Fruit fly (Drosophila melanogaster) whole organism, embryonic: ENCODE measurements around the gene CG13949.
A peak's percentile ranks its signal among the peaks of the same experiment; 100 is the strongest.

Source experiments
- Awh ChIP-seq: fragments of 200-800 bp; sonication (Bioruptor generic); IDR thresholded peaks from 2 replicates; pipeline ENCODE4, ENCODE4 v1.3.6; 2022; ENCODE audit warnings: missing biosample characterization, missing genetic modification characterization
- Blimp-1 ChIP-seq: fragments of 200-800 bp; sonication (Bioruptor generic); optimal IDR thresholded peaks from 3 replicates; lab custom pipeline; 2018; ENCODE audit warnings: missing biosample characterization, missing genetic modification characterization, mild to moderate bottlenecking, moderate library complexity, missing genetic modification reagents
- Bteb2 ChIP-seq: fragments of 200-800 bp; sonication (Bioruptor generic); optimal IDR thresholded peaks from 2 replicates; lab custom pipeline; 2016; ENCODE audit warnings: missing biosample characterization, missing genetic modification characterization
- CG10462 ChIP-seq: fragments of 200-800 bp; sonication (Bioruptor generic); optimal IDR thresholded peaks from 2 replicates; lab custom pipeline; 2016; ENCODE audit warnings: missing biosample characterization, missing genetic modification characterization
- CG10979 ChIP-seq: fragments of 200-800 bp; sonication (Bioruptor generic); optimal IDR thresholded peaks from 2 replicates; lab custom pipeline; 2018; ENCODE audit warnings: missing biosample characterization, mild to moderate bottlenecking, missing genetic modification characterization, moderate library complexity
- CG12071 ChIP-seq: fragments of 200-800 bp; sonication (Bioruptor generic); optimal IDR thresholded peaks from 3 replicates; lab custom pipeline; 2018; ENCODE audit warnings: missing biosample characterization, mild to moderate bottlenecking, missing genetic modification characterization
- CG12391 ChIP-seq: fragments of 200-800 bp; sonication (Bioruptor generic); optimal IDR thresholded peaks from 3 replicates; lab custom pipeline; 2018; ENCODE audit warnings: missing biosample characterization, mild to moderate bottlenecking, missing genetic modification characterization, moderate library complexity
- CG13775 ChIP-seq: fragments of 200-800 bp; sonication (Bioruptor generic); optimal IDR thresholded peaks from 3 replicates; lab custom pipeline; 2017; ENCODE audit warnings: missing biosample characterization, mild to moderate bottlenecking, missing genetic modification characterization
- CG14050 ChIP-seq: fragments of 200-800 bp; sonication (Bioruptor generic); IDR thresholded peaks from 3 replicates; pipeline ENCODE4 v1.3.6; 2022; ENCODE audit warnings: missing biosample characterization, missing genetic modification characterization
- CG14441 ChIP-seq: fragments of 200-800 bp; sonication (Bioruptor generic); IDR thresholded peaks from 2 replicates; pipeline ENCODE4 v1.3.6; 2022; ENCODE audit warnings: missing biosample characterization, missing genetic modification characterization
- CG14667 ChIP-seq: fragments of 200-800 bp; sonication (Bioruptor generic); IDR thresholded peaks from 2 replicates; pipeline ENCODE4 v1.3.6; 2022; ENCODE audit warnings: missing biosample characterization, missing genetic modification characterization
- CG18011 ChIP-seq: fragments of 200-800 bp; sonication (Bioruptor generic); optimal IDR thresholded peaks from 2 replicates; lab custom pipeline; 2017; ENCODE audit warnings: missing biosample characterization, missing genetic modification characterization, mild to moderate bottlenecking, moderate library complexity, missing genotype
- CG18476 ChIP-seq: fragments of 200-800 bp; sonication (Bioruptor generic); optimal IDR thresholded peaks from 2 replicates; lab custom pipeline; 2016; ENCODE audit warnings: missing biosample characterization, mild to moderate bottlenecking, missing genetic modification characterization
- CG2116 ChIP-seq: fragments of 200-800 bp; sonication (Bioruptor generic); optimal IDR thresholded peaks from 3 replicates; lab custom pipeline; 2018; ENCODE audit warnings: missing biosample characterization, mild to moderate bottlenecking, missing genetic modification characterization
- CG2202 ChIP-seq: fragments of 200-800 bp; sonication (Bioruptor generic); optimal IDR thresholded peaks from 2 replicates; lab custom pipeline; 2018; ENCODE audit warnings: missing biosample characterization, mild to moderate bottlenecking, missing genetic modification characterization
- CG33213 ChIP-seq: fragments of 200-800 bp; sonication (Bioruptor generic); optimal IDR thresholded peaks from 3 replicates; lab custom pipeline; 2016; ENCODE audit warnings: missing biosample characterization, missing genetic modification characterization
- CG34376 ChIP-seq: fragments of 200-800 bp; sonication (Bioruptor generic); optimal IDR thresholded peaks from 2 replicates; lab custom pipeline; 2018; ENCODE audit warnings: missing biosample characterization, mild to moderate bottlenecking, missing genetic modification characterization
- CG4360 ChIP-seq: fragments of 200-800 bp; sonication (Bioruptor generic); IDR thresholded peaks from 2 replicates; pipeline ENCODE4 v1.3.6; 2022; ENCODE audit warnings: missing biosample characterization, missing genetic modification characterization
- CG8478 ChIP-seq: fragments of >200 bp; optimal IDR thresholded peaks from 2 replicates; lab custom pipeline; 2018
- CG9215 ChIP-seq: fragments of 200-800 bp; sonication (Bioruptor generic); IDR thresholded peaks from 2 replicates; pipeline ENCODE4 v1.3.6; 2022; ENCODE audit warnings: missing biosample characterization, missing genetic modification characterization
- Dip3 ChIP-seq: fragments of 200-800 bp; sonication (Bioruptor generic); optimal IDR thresholded peaks from 3 replicates; lab custom pipeline; 2016; ENCODE audit warnings: missing biosample characterization, missing genetic modification characterization
- Dref ChIP-seq: fragments of 200-800 bp; sonication (Bioruptor generic); IDR thresholded peaks from 2 replicates; pipeline ENCODE4 v1.3.6; 2022; ENCODE audit warnings: missing biosample characterization, missing genetic modification characterization
- MBD-R2 ChIP-seq: fragments of 200-800 bp; sonication (Bioruptor generic); IDR thresholded peaks from 2 replicates; pipeline ENCODE4 v1.3.6; 2022; ENCODE audit warnings: missing biosample characterization, missing genetic modification characterization
- MTF-1 ChIP-seq: fragments of 200-800 bp; sonication (Bioruptor generic); optimal IDR thresholded peaks from 2 replicates; lab custom pipeline; 2018; ENCODE audit warnings: missing biosample characterization, mild to moderate bottlenecking, missing genetic modification characterization, borderline replicate concordance
- Myb ChIP-seq: fragments of 200-800 bp; sonication (Bioruptor generic); optimal IDR thresholded peaks from 2 replicates; lab custom pipeline; 2016; ENCODE audit warnings: missing biosample characterization, missing genetic modification characterization
- Neu2 ChIP-seq: fragments of 200-800 bp; sonication (Bioruptor generic); optimal IDR thresholded peaks from 3 replicates; lab custom pipeline; 2016; ENCODE audit warnings: missing biosample characterization, missing genetic modification characterization, borderline replicate concordance
- Spps ChIP-seq: fragments of 200-800 bp; sonication (Bioruptor generic); optimal IDR thresholded peaks from 2 replicates; lab custom pipeline; 2018; ENCODE audit warnings: missing biosample characterization, mild to moderate bottlenecking, missing genetic modification characterization
- Trl ChIP-seq, 3 experiments: fragments of >200 bp in 2 of 3; fragments of 200-800 bp in 1 of 3; sonication (Bioruptor generic) in 1 of 3; optimal IDR thresholded peaks; 2 replicates in 1 of 3; 3 replicates in 2 of 3; lab custom pipeline; 2016 to 2017; ENCODE audit warnings: missing biosample characterization in 1 of 3, missing genetic modification characterization in 1 of 3
- ab ChIP-seq: fragments of 200-800 bp; sonication (Bioruptor generic); optimal IDR thresholded peaks from 2 replicates; lab custom pipeline; 2016; ENCODE audit warnings: missing biosample characterization, missing genetic modification characterization
- cad ChIP-seq: fragments of >200 bp; optimal IDR thresholded peaks from 2 replicates; lab custom pipeline; 2017; ENCODE audit warnings: missing biosample characterization, missing genetic modification characterization
- caup ChIP-seq: fragments of 200-800 bp; sonication (Bioruptor generic); optimal IDR thresholded peaks from 3 replicates; lab custom pipeline; 2017; ENCODE audit warnings: missing biosample characterization, mild to moderate bottlenecking, missing genetic modification characterization, moderate library complexity; ENCODE audit not compliant: severe bottlenecking
- crol ChIP-seq: fragments of 200-800 bp; sonication (Bioruptor generic); IDR thresholded peaks from 2 replicates; pipeline ENCODE4 v1.3.6; 2022; ENCODE audit warnings: missing biosample characterization, missing genetic modification characterization
- dm ChIP-seq: fragments of 200-800 bp; sonication (Bioruptor generic); optimal IDR thresholded peaks from 3 replicates; lab custom pipeline; 2016; ENCODE audit warnings: missing biosample characterization, missing genetic modification characterization
- fd3F ChIP-seq: fragments of 200-800 bp; sonication (Bioruptor generic); optimal IDR thresholded peaks from 2 replicates; lab custom pipeline; 2018; ENCODE audit warnings: missing biosample characterization, mild to moderate bottlenecking, missing genetic modification characterization, moderate library complexity
- hb ChIP-seq: fragments of 200-800 bp; sonication (Bioruptor generic); IDR thresholded peaks from 3 replicates; pipeline ENCODE4 v1.3.6; 2022; ENCODE audit warnings: missing biosample characterization, missing genetic modification characterization; ENCODE audit not compliant: partially characterized antibody
- hbn ChIP-seq: fragments of 200-800 bp; sonication (Bioruptor generic); IDR thresholded peaks from 2 replicates; pipeline ENCODE4 v1.3.6; 2022; ENCODE audit warnings: missing biosample characterization, missing genetic modification characterization; ENCODE audit not compliant: partially characterized antibody
- lola ChIP-seq, 3 experiments: fragments of >200 bp in 2 of 3; fragments of 200-800 bp in 1 of 3; sonication (Bioruptor generic) in 1 of 3; optimal IDR thresholded peaks; 2 replicates each; lab custom pipeline; 2017 to 2019; ENCODE audit warnings: missing biosample characterization in 3 of 3, missing genetic modification characterization in 3 of 3, mild to moderate bottlenecking in 1 of 3, moderate library complexity in 1 of 3
- nerfin-1 ChIP-seq: fragments of 200-800 bp; sonication (Bioruptor generic); optimal IDR thresholded peaks from 3 replicates; lab custom pipeline; 2019; ENCODE audit warnings: missing biosample characterization, mild to moderate bottlenecking, missing genetic modification characterization, moderate library complexity
- nerfin-2 ChIP-seq: fragments of 200-800 bp; sonication (Bioruptor generic); IDR thresholded peaks from 2 replicates; pipeline ENCODE4 v1.3.6; 2022; ENCODE audit warnings: missing biosample characterization, missing genetic modification characterization; ENCODE audit not compliant: partially characterized antibody
- onecut ChIP-seq: fragments of 200-800 bp; sonication (Bioruptor generic); IDR thresholded peaks from 2 replicates; pipeline ENCODE4 v1.3.6; 2022; ENCODE audit warnings: missing biosample characterization, missing genetic modification characterization
- schlank ChIP-seq: fragments of 200-800 bp; sonication (Bioruptor generic); optimal IDR thresholded peaks from 2 replicates; lab custom pipeline; 2018; ENCODE audit warnings: missing biosample characterization, mild to moderate bottlenecking, missing genetic modification characterization
- sqz ChIP-seq: fragments of 200-800 bp; sonication (Bioruptor generic); optimal IDR thresholded peaks from 3 replicates; lab custom pipeline; 2018; ENCODE audit warnings: missing biosample characterization, mild to moderate bottlenecking, missing genetic modification characterization
- tgo ChIP-seq: fragments of 200-800 bp; sonication (Bioruptor generic); IDR thresholded peaks from 3 replicates; pipeline ENCODE4 v1.3.6; 2022; ENCODE audit warnings: missing biosample characterization, missing genetic modification characterization
- toy ChIP-seq: fragments of 200-800 bp; sonication (Bioruptor generic); IDR thresholded peaks from 2 replicates; pipeline ENCODE4 v1.3.6; 2022; ENCODE audit warnings: missing biosample characterization, missing genetic modification characterization
- zen ChIP-seq: fragments of 200-800 bp; sonication (Bioruptor generic); optimal IDR thresholded peaks from 3 replicates; lab custom pipeline; 2018; ENCODE audit warnings: missing biosample characterization, mild to moderate bottlenecking, missing genetic modification characterization, moderate library complexity

CG13949 gene

dm6 chr2L:841708-842107 lies 13.4 kb upstream of the CG13949 start (continued):
- peak; percentile 58; the same call in 1 of the 2 replicates for TF ChIP-seq toy (GFP tag; lab: Robert Waterston, UW)
- peak; percentile 58 for TF ChIP-seq CG10979 (tag; lab: Kevin White, UChicago)
- peak; percentile 80 for TF ChIP-seq CG9215
- TF ChIP-seq MBD-R2 = peak; percentile 76; the same call in 1 of the 2 replicates
- TF ChIP-seq lola (GFP tag; optimal IDR thresholded peaks at IDR 0.05; lab: Kevin White, UChicago) = peak in 1 of 3 experiments; percentile 17
- TF ChIP-seq CG12071 (GFP tag; lab: Kevin White, UChicago) = peak; percentile 62
- peak; percentile 81 for TF ChIP-seq CG14441
- peak; percentile 55 for TF ChIP-seq CG34376 (GFP tag; lab: Kevin White, UChicago)
- 0 out of 2 replicates have a peak, but pooled peaks have one; percentile 11 for TF ChIP-seq crol (GFP tag; lab: Robert Waterston, UW)
- TF ChIP-seq Bteb2 (GFP tag; lab: Kevin White, UChicago) = peak; percentile 31
- peak; percentile 70 for TF ChIP-seq CG12391
- TF ChIP-seq onecut (GFP tag; lab: Robert Waterston, UW) = peak; percentile 32; the same call in 1 of the 2 replicates
- peak; percentile 29 for TF ChIP-seq dm
- peak; percentile 44; the same call in 2 of the 3 replicates for TF ChIP-seq CG14050 (GFP tag; lab: Robert Waterston, UW)
- TF ChIP-seq Spps (tag; lab: Kevin White, UChicago) = peak; percentile 28
- no peak for TF ChIP-seq Neu2 (GFP tag; lab: Kevin White, UChicago)
- TF ChIP-seq cad (GFP tag; lab: Kevin White, UChicago) = no peak
- peak; percentile 68 for TF ChIP-seq Awh (GFP tag; lab: Robert Waterston, UW)
- peak; percentile 72 for TF ChIP-seq CG13775 (GFP tag; lab: Kevin White, UChicago)
- TF ChIP-seq fd3F (GFP tag; lab: Kevin White, UChicago) = peak; percentile 63
- peak; percentile 35 for TF ChIP-seq CG10462
- TF ChIP-seq CG2116 = peak; percentile 10
- no peak for TF ChIP-seq CG4360 (GFP tag; lab: Robert Waterston, UW)
- 0 out of 2 replicates have a peak, but pooled peaks have one; percentile 21 for TF ChIP-seq Dref (GFP tag; lab: Robert Waterston, UW)
- TF ChIP-seq hb (GFP tag; lab: Robert Waterston, UW) = no peak
- peak; percentile 73 for TF ChIP-seq Blimp-1 (GFP tag; lab: Kevin White, UChicago)
- no peak for TF ChIP-seq sqz (GFP tag; lab: Kevin White, UChicago)
- peak; percentile 38 for TF ChIP-seq Myb (GFP tag; lab: Kevin White, UChicago)
- TF ChIP-seq hbn (GFP tag; lab: Robert Waterston, UW) = no peak
- TF ChIP-seq CG18011 (GFP tag; lab: Kevin White, UChicago) = peak; percentile 47
- TF ChIP-seq MTF-1 = no peak
- peak; percentile 72 for TF ChIP-seq caup
- TF ChIP-seq nerfin-2 (GFP tag; lab: Robert Waterston, UW) = no peak
- no peak for TF ChIP-seq CG8478
- TF ChIP-seq CG18476 = peak; percentile 52
- TF ChIP-seq CG2202 = no peak
- peak; percentile 45 for TF ChIP-seq ab
- peak; percentile 83 for TF ChIP-seq Dip3 (GFP tag; lab: Kevin White, UChicago)
- TF ChIP-seq nerfin-1 (tag; lab: Kevin White, UChicago) = no peak
- no peak for TF ChIP-seq CG33213 (GFP tag; lab: Kevin White, UChicago)
- TF ChIP-seq schlank (tag; lab: Kevin White, UChicago) = peak; percentile 78
- no peak for TF ChIP-seq Trl (optimal IDR thresholded peaks at IDR 0.05; lab: Kevin White, UChicago)
- peak; percentile 32 for TF ChIP-seq Trl (GFP tag; optimal IDR thresholded peaks at IDR 0.05; lab: Kevin White, UChicago)
- TF ChIP-seq CG14667 (GFP tag; lab: Robert Waterston, UW) = peak; percentile 64
- TF ChIP-seq zen = peak; percentile 10
- TF ChIP-seq tgo (GFP tag; lab: Robert Waterston, UW) = peak; percentile 81
